Worm (Caenorhabditis elegans) whole organism, L2 larva: ENCODE results near the gene Y81B9A.1.
A peak's percentile ranks its signal among the peaks of the same experiment; 100 is the strongest.

Source experiments
- C34F6.9 ChIP-seq: fragments of 150-350 bp; optimal IDR thresholded peaks from 2 replicates; lab custom pipeline; 2014; ENCODE audit warnings: missing biosample characterization, missing genetic modification characterization
- F13H6.1 ChIP-seq: sonication (generic microtip); optimal IDR thresholded peaks from 2 replicates; lab custom pipeline; 2016; ENCODE audit warnings: missing genetic modification characterization, missing compliant biosample characterization
- R02D3.7 ChIP-seq: fragments of 150-350 bp; optimal IDR thresholded peaks from 2 replicates; lab custom pipeline; 2014; ENCODE audit warnings: missing biosample characterization, missing genetic modification characterization
- Y55F3AM.14 ChIP-seq: fragments of 200-800 bp; sonication (Bioruptor generic); optimal IDR thresholded peaks from 2 replicates; lab custom pipeline; 2018; ENCODE audit warnings: mild to moderate bottlenecking, missing genetic modification characterization, missing compliant biosample characterization
- alr-1 ChIP-seq: fragments of 150-350 bp; optimal IDR thresholded peaks from 2 replicates; lab custom pipeline; 2014; ENCODE audit warnings: missing biosample characterization, missing genetic modification characterization
- ama-1 ChIP-seq: fragments of 150-350 bp; optimal IDR thresholded peaks from 2 replicates; lab custom pipeline; 2018; ENCODE audit warnings: inconsistent platforms
- ceh-16 ChIP-seq: fragments of 150-350 bp; optimal IDR thresholded peaks from 2 replicates; lab custom pipeline; 2014; ENCODE audit warnings: missing biosample characterization, missing genetic modification characterization
- ceh-82 ChIP-seq: fragments of 150-350 bp; optimal IDR thresholded peaks from 2 replicates; lab custom pipeline; 2014; ENCODE audit warnings: missing biosample characterization, missing genetic modification characterization
- dmd-4 ChIP-seq: sonication (generic microtip); optimal IDR thresholded peaks from 2 replicates; lab custom pipeline; 2017; ENCODE audit warnings: missing biosample characterization, missing genetic modification characterization
- egl-27 ChIP-seq: sonication (generic microtip); optimal IDR thresholded peaks from 3 replicates; lab custom pipeline; 2017; ENCODE audit warnings: missing biosample characterization, missing genetic modification reagents, missing genetic modification characterization
- elt-1 ChIP-seq: fragments of 150-350 bp; optimal IDR thresholded peaks from 2 replicates; lab custom pipeline; 2014; ENCODE audit warnings: missing biosample characterization, missing genetic modification characterization
- elt-3 ChIP-seq: sonication (generic microtip); optimal IDR thresholded peaks from 2 replicates; lab custom pipeline; 2017; ENCODE audit warnings: missing biosample characterization, missing genetic modification characterization
- fos-1 ChIP-seq: fragments of 150-350 bp; optimal IDR thresholded peaks from 2 replicates; lab custom pipeline; 2014; ENCODE audit warnings: missing biosample characterization, missing genetic modification characterization
- lin-11 ChIP-seq: fragments of 150-350 bp; sonication (generic microtip); optimal IDR thresholded peaks from 2 replicates; lab custom pipeline; 2014; ENCODE audit warnings: missing biosample characterization, missing genetic modification characterization, inconsistent platforms, mixed read lengths
- lin-13 ChIP-seq: fragments of 150-350 bp; optimal IDR thresholded peaks from 2 replicates; lab custom pipeline; 2014; ENCODE audit warnings: missing biosample characterization, missing genetic modification reagents, missing genetic modification characterization
- mab-5 ChIP-seq: fragments of 150-350 bp; optimal IDR thresholded peaks from 2 replicates; lab custom pipeline; 2014; ENCODE audit warnings: missing biosample characterization, missing genetic modification characterization
- mdl-1 ChIP-seq, 2 experiments: fragments of 150-350 bp in 1 of 2; sonication (generic microtip) in 1 of 2; optimal IDR thresholded peaks; 2 replicates each; lab custom pipeline; 2017; ENCODE audit warnings: missing biosample characterization in 2 of 2, missing genetic modification characterization in 2 of 2
- nhr-10 ChIP-seq: sonication (generic microtip); optimal IDR thresholded peaks from 2 replicates; lab custom pipeline; 2017; ENCODE audit warnings: missing biosample characterization, missing genetic modification characterization
- nhr-12 ChIP-seq: fragments of 150-350 bp; optimal IDR thresholded peaks from 2 replicates; lab custom pipeline; 2014; ENCODE audit warnings: missing biosample characterization, missing genetic modification characterization
- nhr-129 ChIP-seq: fragments of 150-350 bp; optimal IDR thresholded peaks from 2 replicates; lab custom pipeline; 2014; ENCODE audit warnings: missing biosample characterization, missing genetic modification characterization
- nhr-21 ChIP-seq: fragments of 150-350 bp; optimal IDR thresholded peaks from 2 replicates; lab custom pipeline; 2014; ENCODE audit warnings: missing biosample characterization, missing genetic modification characterization
- nhr-237 ChIP-seq: fragments of 150-350 bp; optimal IDR thresholded peaks from 2 replicates; lab custom pipeline; 2014; ENCODE audit warnings: missing biosample characterization, missing genetic modification characterization
- nhr-25 ChIP-seq: fragments of 150-350 bp; sonication (generic microtip); optimal IDR thresholded peaks from 3 replicates; lab custom pipeline; 2014; ENCODE audit warnings: missing biosample characterization, missing genetic modification characterization
- nhr-6 ChIP-seq: fragments of 150-350 bp; optimal IDR thresholded peaks from 2 replicates; lab custom pipeline; 2014; ENCODE audit warnings: missing biosample characterization, missing genetic modification characterization
- nhr-77 ChIP-seq: fragments of 150-350 bp; optimal IDR thresholded peaks from 2 replicates; lab custom pipeline; 2014; ENCODE audit warnings: missing biosample characterization, missing genetic modification characterization
- peb-1 ChIP-seq: fragments of 150-350 bp; optimal IDR thresholded peaks from 2 replicates; lab custom pipeline; 2014; ENCODE audit warnings: missing biosample characterization, missing genetic modification characterization
- sem-4 ChIP-seq: fragments of 150-350 bp; optimal IDR thresholded peaks from 2 replicates; lab custom pipeline; 2014; ENCODE audit warnings: missing biosample characterization, missing genetic modification reagents, missing genetic modification characterization
- skn-1 ChIP-seq: sonication (generic microtip); optimal IDR thresholded peaks from 2 replicates; lab custom pipeline; 2017; ENCODE audit warnings: missing biosample characterization, missing genetic modification characterization
- sma-3 ChIP-seq: sonication (generic microtip); optimal IDR thresholded peaks from 2 replicates; lab custom pipeline; 2016; ENCODE audit warnings: missing genetic modification reagents, missing genetic modification characterization, missing compliant biosample characterization
- sma-9 ChIP-seq, 2 experiments: fragments of 150-350 bp in 1 of 2; sonication (generic microtip) in 1 of 2; optimal IDR thresholded peaks; 2 replicates each; lab custom pipeline; 2014 to 2016; ENCODE audit warnings: missing genetic modification characterization in 2 of 2, mild to moderate bottlenecking in 1 of 2, missing biosample characterization in 1 of 2, missing compliant biosample characterization in 1 of 2, missing genetic modification reagents in 1 of 2, moderate library complexity in 1 of 2
- snpc-4 ChIP-seq: fragments of 150-350 bp; optimal IDR thresholded peaks from 2 replicates; lab custom pipeline; 2014; ENCODE audit warnings: missing biosample characterization, missing genetic modification characterization
- unc-39 ChIP-seq: fragments of 150-350 bp; optimal IDR thresholded peaks from 2 replicates; lab custom pipeline; 2014; ENCODE audit warnings: missing biosample characterization, missing genetic modification characterization
- unc-55 ChIP-seq: fragments of 150-350 bp; sonication (generic microtip); optimal IDR thresholded peaks from 3 replicates; lab custom pipeline; 2014; ENCODE audit warnings: missing biosample characterization, missing genetic modification reagents, missing genetic modification characterization
- unc-62 ChIP-seq: fragments of 150-350 bp; optimal IDR thresholded peaks from 2 replicates; lab custom pipeline; 2014; ENCODE audit warnings: missing biosample characterization, missing genetic modification reagents, missing genetic modification characterization
- ztf-1 ChIP-seq: fragments of 200-800 bp; sonication (Bioruptor generic); conservative IDR thresholded peaks from 2 replicates; pipeline ENCODE4 v1.3.6; 2022; ENCODE audit warnings: missing genetic modification characterization, missing compliant biosample characterization
- ztf-11 ChIP-seq: sonication (generic microtip); optimal IDR thresholded peaks from 2 replicates; lab custom pipeline; 2017; ENCODE audit warnings: missing biosample characterization, missing genetic modification characterization
- ztf-4 ChIP-seq: fragments of 150-350 bp; optimal IDR thresholded peaks from 2 replicates; lab custom pipeline; 2014; ENCODE audit warnings: missing biosample characterization, missing genetic modification characterization

Y81B9A.1 gene

DNA sequence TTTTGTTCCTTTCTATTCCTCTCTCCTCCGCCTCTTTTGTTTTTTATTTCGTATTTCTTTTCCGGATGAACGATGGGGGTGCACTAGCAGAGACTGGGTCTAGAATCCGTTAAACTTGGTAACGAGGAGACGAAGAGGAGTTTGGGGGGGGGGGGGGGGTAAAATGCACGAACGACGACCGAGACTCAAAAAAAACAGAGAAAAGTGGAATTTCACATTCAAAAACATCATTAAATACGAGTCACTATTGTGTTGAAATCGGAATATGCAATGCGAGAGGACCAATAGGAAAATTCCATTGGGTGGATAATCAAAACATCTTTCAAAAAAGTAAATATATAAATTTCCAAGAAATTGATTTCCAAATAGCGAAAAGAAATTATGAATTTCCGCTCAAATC lies 38.0 kb upstream of the Y81B9A.1 start, which contains the start of gene B0563.7:
TSS of gene B0563.7 (minus strand) at position 101 of the 400 bp plus-strand sequence.
- no peak for TF ChIP-seq dmd-4 (tag; lab: Kevin White, UChicago)
- TF ChIP-seq C34F6.9: no peak
- TF ChIP-seq ztf-1 (GFP tag; lab: Robert Waterston, UW): no peak
- TF ChIP-seq sma-3 (GFP tag; lab: Kevin White, UChicago): no peak
- TF ChIP-seq lin-13: no peak
- no peak for TF ChIP-seq ztf-4 (tag; lab: Kevin White, UChicago)
- no peak for TF ChIP-seq unc-62 (GFP tag; lab: Kevin White, UChicago)
- TF ChIP-seq nhr-237: no peak
- no peak for TF ChIP-seq ceh-16 (tag; lab: Kevin White, UChicago)
- TF ChIP-seq elt-1: no peak
- TF ChIP-seq nhr-25: no peak
- no peak for TF ChIP-seq nhr-12 (tag; lab: Kevin White, UChicago)
- no peak for TF ChIP-seq mdl-1 (tag; optimal IDR thresholded peaks at IDR 0.05; lab: Kevin White, UChicago)
- TF ChIP-seq nhr-21 (tag; lab: Kevin White, UChicago): no peak
- no peak for TF ChIP-seq peb-1 (tag; lab: Kevin White, UChicago)

DNA sequence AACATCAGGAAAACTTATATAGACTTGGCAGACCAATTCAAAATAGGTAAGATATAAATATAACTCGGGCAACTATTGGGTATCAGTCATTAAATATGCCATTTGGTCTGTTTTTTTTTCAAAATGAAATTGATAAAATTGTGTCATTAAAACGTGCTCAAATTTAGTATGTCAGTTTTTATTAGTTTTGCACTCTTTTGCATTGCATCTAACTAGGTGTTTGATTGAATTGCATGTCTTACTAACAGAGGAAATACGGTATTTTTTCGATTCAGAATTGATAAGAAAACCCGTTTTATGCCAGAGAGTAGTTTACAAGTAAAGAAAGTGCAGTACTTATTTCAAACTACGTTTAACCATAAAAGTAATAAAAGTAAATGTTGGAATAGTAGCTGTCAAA lies 36.5 kb upstream of the Y81B9A.1 start:
- TF ChIP-seq ztf-11 (no peak), nhr-77 (tag; lab: Kevin White, UChicago) (no peak), fos-1 (tag; lab: Kevin White, UChicago) (peak; percentile 20)

DNA sequence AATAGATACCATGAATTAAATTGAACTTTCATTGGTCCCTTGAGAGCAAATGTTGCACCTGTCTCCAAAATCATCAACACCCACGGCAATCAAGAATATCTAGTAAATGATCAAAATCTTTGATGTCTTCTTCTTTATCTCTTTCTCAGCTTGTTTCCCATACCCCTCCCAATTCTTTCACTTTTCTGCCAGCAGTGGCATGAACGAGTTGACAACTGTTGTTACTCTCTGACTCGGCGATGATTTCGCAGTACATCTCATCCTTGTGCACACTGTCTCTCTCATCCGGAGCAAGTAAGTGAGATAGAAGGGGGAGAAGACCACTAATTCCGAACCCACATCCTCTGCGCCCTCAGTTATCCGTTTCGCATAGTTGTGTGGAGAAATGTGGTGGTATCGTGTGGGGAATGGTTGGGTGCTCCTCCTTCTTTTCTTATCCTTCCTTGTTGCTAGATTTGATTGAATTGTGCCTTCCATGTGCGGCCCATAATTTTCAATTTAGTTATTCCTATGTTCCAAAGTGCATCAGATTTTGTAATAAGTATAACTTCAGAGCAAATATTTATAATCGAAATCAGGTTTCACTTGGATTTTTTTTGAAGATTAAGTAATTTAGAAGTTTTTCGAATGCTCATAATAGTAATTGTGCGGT lies 30.9 kb upstream of the Y81B9A.1 start:
- no peak for TF ChIP-seq ztf-1 (GFP tag; lab: Robert Waterston, UW)
- TF ChIP-seq ceh-16 (tag; lab: Kevin White, UChicago): no peak
- no peak for TF ChIP-seq sma-3 (GFP tag; lab: Kevin White, UChicago)
- TF ChIP-seq dmd-4 (tag; lab: Kevin White, UChicago): no peak
- no peak for TF ChIP-seq egl-27
- no peak for TF ChIP-seq mab-5
- TF ChIP-seq skn-1 (tag; lab: Kevin White, UChicago): no peak
- no peak for TF ChIP-seq elt-3 (tag; lab: Kevin White, UChicago)
- peak; percentile 67 for TF ChIP-seq F13H6.1
- TF ChIP-seq nhr-6 (tag; lab: Kevin White, UChicago): no peak
- peak; percentile 52 for TF ChIP-seq sma-9 (GFP tag; optimal IDR thresholded peaks at IDR 0.05; lab: Kevin White, UChicago)
- no peak for TF ChIP-seq sma-9 (tag; optimal IDR thresholded peaks at IDR 0.05; lab: Kevin White, UChicago)
- TF ChIP-seq lin-13: no peak
- no peak for TF ChIP-seq unc-55 (GFP tag; lab: Kevin White, UChicago)
- TF ChIP-seq nhr-21 (tag; lab: Kevin White, UChicago): no peak
- peak; percentile 23 for TF ChIP-seq sem-4 (tag; lab: Kevin White, UChicago)
- TF ChIP-seq nhr-129 (tag; lab: Kevin White, UChicago): peak; percentile 71
- TF ChIP-seq snpc-4 (tag; lab: Kevin White, UChicago): no peak
- no peak for TF ChIP-seq ama-1 (lab: Kevin White, UChicago)
- TF ChIP-seq ztf-11: no peak
- no peak for TF ChIP-seq Y55F3AM.14 (GFP tag; lab: Kevin White, UChicago)
- TF ChIP-seq, all 48 proteins: peak for 4

DNA sequence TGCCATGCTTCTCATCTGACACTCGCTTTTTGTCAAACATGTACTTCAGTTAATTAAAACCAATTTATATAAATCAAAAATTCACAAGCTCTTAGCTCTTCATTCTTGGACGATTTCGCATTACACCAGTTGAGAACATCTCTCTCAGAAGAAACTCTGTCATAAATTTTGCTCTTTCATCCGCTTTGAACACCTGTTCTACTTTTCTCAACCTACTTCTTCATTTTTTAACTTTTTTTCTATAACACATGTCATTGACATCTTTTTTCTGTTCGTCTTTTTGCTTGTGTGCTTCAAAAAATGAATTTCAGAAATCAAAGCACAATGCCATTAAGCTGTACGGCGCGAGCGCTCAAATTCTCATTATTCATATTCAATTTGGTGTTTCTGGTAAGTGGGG lies 29.4 kb upstream of the Y81B9A.1 start, which contains the start of gene tsp-11:
TSS of gene tsp-11 (plus strand) at position 301 of the 400 bp plus-strand sequence.
- TF ChIP-seq sem-4 (tag; lab: Kevin White, UChicago): no peak
- no peak for TF ChIP-seq elt-3 (tag; lab: Kevin White, UChicago)
- TF ChIP-seq sma-3 (GFP tag; lab: Kevin White, UChicago): no peak
- TF ChIP-seq alr-1 (tag; lab: Kevin White, UChicago): no peak
- TF ChIP-seq lin-13: no peak
- TF ChIP-seq R02D3.7: no peak
- no peak for TF ChIP-seq F13H6.1
- TF ChIP-seq fos-1 (tag; lab: Kevin White, UChicago): no peak
- no peak for TF ChIP-seq unc-55 (GFP tag; lab: Kevin White, UChicago)
- TF ChIP-seq ceh-82 (tag; lab: Kevin White, UChicago): no peak

DNA sequence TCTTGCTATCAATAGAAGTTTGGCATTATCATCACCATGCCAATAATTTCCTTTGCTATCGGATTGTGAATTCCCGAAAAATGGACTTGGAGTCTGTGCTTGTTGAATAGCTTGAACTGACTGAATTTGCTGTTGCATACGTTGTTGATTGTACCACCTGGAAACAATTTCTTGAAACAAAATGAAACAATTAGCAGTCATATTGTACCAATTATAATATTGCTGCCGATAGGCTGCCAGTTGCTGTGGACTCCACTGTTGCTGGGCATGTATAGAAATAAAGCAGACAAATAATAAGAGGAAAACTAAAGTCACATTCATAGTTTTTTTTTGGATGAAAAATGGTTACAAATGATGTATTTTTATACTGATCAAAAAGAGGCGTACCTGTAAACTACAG lies 25.3 kb upstream of the Y81B9A.1 start, which contains the start of gene B0563.10:
TSS of gene B0563.10 (minus strand) at position 325 of the 400 bp plus-strand sequence.
- TF ChIP-seq nhr-77 (tag; lab: Kevin White, UChicago) (no peak), unc-39 (tag; lab: Kevin White, UChicago) (no peak), ama-1 (lab: Kevin White, UChicago) (no peak), mdl-1 (tag; optimal IDR thresholded peaks at IDR 0.05; lab: Kevin White, UChicago) (no peak), lin-11 (tag; lab: Kevin White, UChicago) (no peak), nhr-10 (tag; lab: Kevin White, UChicago) (no peak), nhr-6 (tag; lab: Kevin White, UChicago) (no peak), R02D3.7 (no peak)
